Worm (Caenorhabditis elegans): ENCODE results near the gene chil-8.

Gene chil-8

DNA sequence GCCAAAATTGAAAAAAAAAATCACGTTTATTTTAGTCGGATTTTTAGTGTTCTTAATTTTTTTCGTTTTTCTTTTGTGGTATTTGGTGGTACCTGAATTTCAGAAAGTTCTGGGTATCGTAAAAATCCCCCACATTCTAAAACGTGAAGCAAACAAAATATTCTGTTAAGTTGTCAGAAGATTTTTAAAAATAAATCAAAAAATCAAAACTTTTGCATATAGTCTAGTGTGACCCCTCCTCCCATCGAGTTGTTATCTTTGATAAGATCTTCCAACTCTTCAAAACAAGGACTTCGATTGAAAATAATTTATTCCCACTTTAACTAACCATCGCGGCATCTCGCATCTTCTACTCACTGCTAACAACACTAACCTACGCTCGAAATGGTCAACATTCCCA is 43.8 kb downstream of the chil-8 start, which contains the start of gene ZK938.1:
Gene ZK938.1 (plus strand): TSS at position 301 of the 400 bp plus-strand sequence.
- TF ChIP-seq ceh-34 (tag; optimal IDR thresholded peaks at IDR 0.05) = no peak
- no peak for TF ChIP-seq mec-3 (tag; optimal IDR thresholded peaks at IDR 0.05; ENCODE audit: borderline replicate concordance)
- TF ChIP-seq syd-9 (tag; optimal IDR thresholded peaks at IDR 0.05) = no peak
- no peak for TF ChIP-seq pha-4 (tag; optimal IDR thresholded peaks at IDR 0.05)
- no peak for TF ChIP-seq npax-4 (tag; optimal IDR thresholded peaks at IDR 0.05)
- TF ChIP-seq madf-2 (tag; optimal IDR thresholded peaks at IDR 0.05) = no peak
- TF ChIP-seq ceh-22 (tag; optimal IDR thresholded peaks at IDR 0.05) = no peak
- no peak for TF ChIP-seq ceh-6 (GFP tag; optimal IDR thresholded peaks at IDR 0.05)
- TF ChIP-seq ama-1 (optimal IDR thresholded peaks at IDR 0.05) = no peak
- no peak for TF ChIP-seq C38D4.7 (GFP tag; optimal IDR thresholded peaks at IDR 0.05)
- TF ChIP-seq hlh-15 (tag; optimal IDR thresholded peaks at IDR 0.05) = no peak
- TF ChIP-seq hlh-8 (tag; optimal IDR thresholded peaks at IDR 0.05) = no peak
- no peak for TF ChIP-seq hlh-30 (tag; optimal IDR thresholded peaks at IDR 0.05; ENCODE audit: insufficient read depth)
- no peak for TF ChIP-seq ttx-3 (tag; optimal IDR thresholded peaks at IDR 0.05)

DNA sequence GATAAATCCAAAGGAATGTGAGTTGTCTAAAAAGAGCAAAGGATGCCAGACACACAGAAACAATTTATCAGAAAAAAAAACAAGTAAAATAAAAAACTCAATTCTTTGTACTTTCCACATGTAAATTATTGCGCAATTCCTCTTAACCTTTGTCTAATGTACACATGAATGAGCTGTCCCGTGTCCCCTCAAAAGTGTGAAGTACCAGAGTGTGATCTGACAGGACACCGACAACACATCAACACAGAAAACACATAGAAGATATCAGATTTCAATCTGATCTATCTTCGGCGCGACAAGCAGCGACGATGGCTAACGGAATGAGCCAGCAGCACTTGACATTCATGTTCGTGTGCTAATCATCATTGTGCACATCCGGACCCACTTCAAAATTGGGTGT is 44.4 kb downstream of the chil-8 start:
- TF ChIP-seq sox-4 (tag; optimal IDR thresholded peaks at IDR 0.05) = no peak
- no peak for TF ChIP-seq ama-1 (optimal IDR thresholded peaks at IDR 0.05)
- TF ChIP-seq ceh-34 (tag; optimal IDR thresholded peaks at IDR 0.05) = peak; percentile 69
- TF ChIP-seq ref-2 (tag; optimal IDR thresholded peaks at IDR 0.05) = no peak
- no peak for TF ChIP-seq unc-86 (tag; optimal IDR thresholded peaks at IDR 0.05)
- TF ChIP-seq K09A11.1 (tag; optimal IDR thresholded peaks at IDR 0.05; ENCODE audit: insufficient read depth) = no peak
- TF ChIP-seq ceh-14 (tag; optimal IDR thresholded peaks at IDR 0.05) = no peak

DNA sequence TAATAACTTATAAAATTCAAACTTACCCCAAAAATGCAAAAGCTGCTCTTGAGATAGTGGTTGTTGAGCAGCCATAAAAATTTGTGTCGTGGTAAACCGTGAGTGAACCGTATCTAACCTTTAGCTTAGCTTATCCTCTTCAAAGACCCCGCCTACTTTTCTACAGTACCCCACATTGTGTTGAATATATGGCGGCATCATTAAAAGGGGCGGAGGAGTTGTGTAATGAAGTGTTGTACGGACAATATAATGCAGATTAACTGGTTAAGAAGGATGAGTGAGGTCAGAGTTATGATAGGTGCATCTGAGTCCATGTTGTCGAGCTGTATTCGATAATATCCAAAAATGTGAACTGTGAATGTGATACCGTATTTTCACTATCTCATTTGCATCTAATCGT is 45.0 kb downstream of the chil-8 start, which contains the start of gene eyg-1:
Gene eyg-1 (minus strand): TSS at position 101 of the 400 bp plus-strand sequence.
- TF ChIP-seq ceh-14 (tag; optimal IDR thresholded peaks at IDR 0.05) = no peak
- TF ChIP-seq mec-3 (tag; optimal IDR thresholded peaks at IDR 0.05; ENCODE audit: borderline replicate concordance) = no peak
- TF ChIP-seq ceh-48 (tag; optimal IDR thresholded peaks at IDR 0.05) = no peak

DNA sequence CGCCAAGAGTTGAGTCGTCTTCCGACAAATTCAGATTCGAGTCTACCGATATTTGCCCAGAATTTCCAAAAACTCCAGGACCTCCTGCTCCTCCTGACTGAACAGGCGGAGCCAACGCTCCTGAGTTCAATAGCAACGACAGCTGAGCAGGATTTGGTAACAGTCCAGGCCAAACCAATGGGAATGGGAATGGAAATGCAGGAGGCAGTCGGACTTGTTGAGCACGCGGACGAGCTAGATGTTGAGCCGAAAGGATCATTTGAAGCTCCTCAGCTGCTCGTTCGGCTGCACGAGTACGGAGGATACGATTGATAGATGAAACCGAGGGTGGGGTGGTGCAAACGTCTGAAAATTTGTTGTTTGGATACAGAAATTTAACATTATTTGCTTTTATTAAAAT is 45.9 kb downstream of the chil-8 start:
- TF ChIP-seq elt-2 (tag; optimal IDR thresholded peaks at IDR 0.05) (no peak), nhr-11 (tag; optimal IDR thresholded peaks at IDR 0.05) (no peak), nfya-1 (tag; optimal IDR thresholded peaks at IDR 0.05) (no peak), fax-1 (tag; optimal IDR thresholded peaks at IDR 0.05) (no peak), ceh-2 (tag; optimal IDR thresholded peaks at IDR 0.05) (no peak), pha-4 (tag; optimal IDR thresholded peaks at IDR 0.05) (no peak), pqm-1 (tag; optimal IDR thresholded peaks at IDR 0.05) (no peak), elt-4 (tag; optimal IDR thresholded peaks at IDR 0.05) (no peak), unc-86 (tag; optimal IDR thresholded peaks at IDR 0.05) (no peak), zip-5 (tag; optimal IDR thresholded peaks at IDR 0.05) (no peak), che-1 (tag; optimal IDR thresholded peaks at IDR 0.05) (no peak)
